Worm (Caenorhabditis elegans) whole organism, midembryonic: Measurements from ENCODE around the gene ZC395.5.
A peak's percentile ranks its signal among the peaks of the same experiment; 100 is the strongest.

Experiments
- flt-1 ChIP-seq: fragments of 200-800 bp; sonication (Bioruptor generic); IDR thresholded peaks from 2 replicates; pipeline ENCODE4 v1.3.6; 2022; ENCODE audit warnings: missing genetic modification characterization, missing compliant biosample characterization
- klf-2 ChIP-seq: fragments of 200-800 bp; sonication (Bioruptor generic); conservative IDR thresholded peaks from 2 replicates; pipeline ENCODE4 v1.3.6; 2022; ENCODE audit warnings: missing genetic modification reagents, missing genetic modification characterization, missing compliant biosample characterization
- med-1 ChIP-seq: sonication (generic microtip); optimal IDR thresholded peaks from 2 replicates; lab custom pipeline; 2017; ENCODE audit warnings: missing genetic modification characterization, mild to moderate bottlenecking, missing compliant biosample characterization, antibody characterized with exemption, missing genetic modification reagents; ENCODE audit not compliant: insufficient read depth
- ref-1 ChIP-seq: fragments of 200-800 bp; sonication (Bioruptor generic); conservative IDR thresholded peaks from 2 replicates; pipeline ENCODE4 v1.3.6; 2022; ENCODE audit warnings: missing genetic modification reagents, missing genetic modification characterization, missing compliant biosample characterization
- ztf-23 ChIP-seq: fragments of 200-800 bp; sonication (Bioruptor generic); IDR thresholded peaks from 2 replicates; pipeline ENCODE4 v1.3.6; 2022; ENCODE audit warnings: missing genetic modification reagents, missing genetic modification characterization, missing compliant biosample characterization

DNA sequence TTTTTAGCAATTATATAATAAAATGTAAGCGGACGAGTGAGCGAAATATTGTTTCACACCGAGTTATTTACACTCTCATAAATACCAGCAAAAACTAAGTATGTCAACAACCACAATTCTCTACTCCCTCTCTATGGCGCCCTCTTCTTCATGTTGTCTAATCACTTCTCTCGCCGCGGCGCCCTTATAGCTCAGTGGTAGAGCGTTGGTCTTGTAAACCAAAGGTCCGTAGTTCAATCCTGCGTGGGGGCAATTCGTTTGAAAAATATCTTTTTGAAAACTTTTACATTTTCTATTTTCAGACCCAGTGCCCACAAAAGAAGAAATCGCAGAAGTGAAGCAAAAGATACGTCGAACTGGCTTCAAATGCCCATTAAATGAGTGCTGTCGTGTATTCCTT lies 38.1 kb downstream of the ZC395.5 start:
- TF ChIP-seq ref-1 (peak; percentile 67), med-1 (no peak), flt-1 (GFP tag; lab: Robert Waterston, UW) (peak; percentile 74), ztf-23 (peak; percentile 92), klf-2 (GFP tag; lab: Robert Waterston, UW) (peak; percentile 92)
